Fruit fly (Drosophila melanogaster) Kc167 (cell line): ENCODE measurements around the gene CecA2.

ENCODE experiments used
- Myc ChIP-seq: fragments of >200 bp; optimal IDR thresholded peaks from 2 replicates; lab custom pipeline; 2017; ENCODE audit warnings: missing external identifiers
- Sin3A ChIP-seq: fragments of >200 bp; optimal IDR thresholded peaks from 2 replicates; lab custom pipeline; 2018; ENCODE audit warnings: missing external identifiers
- h ChIP-seq: fragments of >200 bp; optimal IDR thresholded peaks from 3 replicates; lab custom pipeline; 2018; ENCODE audit warnings: missing external identifiers
- insv ChIP-seq: fragments of >200 bp; optimal IDR thresholded peaks from 3 replicates; lab custom pipeline; 2018; ENCODE audit warnings: missing external identifiers
- psq ChIP-seq: fragments of >200 bp; optimal IDR thresholded peaks from 2 replicates; lab custom pipeline; 2017; ENCODE audit warnings: missing external identifiers
- ttk ChIP-seq: sonication (Bioruptor generic); optimal IDR thresholded peaks from 2 replicates; lab custom pipeline; 2017; ENCODE audit warnings: missing external identifiers

Gene CecA2

dm6 chr3R:30211856-30212255, at the start of gene CecA2:
CecA2 (plus strand) TSS chr3R:30212156.
- no peak for TF ChIP-seq ttk

- TF ChIP-seq Myc (lab: Kevin White, UChicago) (no peak), ttk (no peak), insv (lab: Kevin White, UChicago) (no peak), Sin3A (lab: Kevin White, UChicago) (no peak), psq (lab: Kevin White, UChicago) (no peak), h (lab: Kevin White, UChicago) (no peak)
Observed at dm6 chr3R:30163228-30163627, 48.7 kb upstream of the CecA2 start.

dm6 chr3R:30164162-30164561, 47.8 kb upstream of the CecA2 start:
- TF ChIP-seq h (lab: Kevin White, UChicago) (no peak), insv (lab: Kevin White, UChicago) (no peak), psq (lab: Kevin White, UChicago) (no peak), Myc (lab: Kevin White, UChicago) (no peak), Sin3A (lab: Kevin White, UChicago) (no peak), ttk (no peak)

- TF ChIP-seq psq (lab: Kevin White, UChicago) (no peak), Sin3A (lab: Kevin White, UChicago) (no peak), h (lab: Kevin White, UChicago) (no peak), Myc (lab: Kevin White, UChicago) (no peak), insv (lab: Kevin White, UChicago) (no peak), ttk (no peak)
Observed at dm6 chr3R:30166159-30166784, 45.7 kb upstream of the CecA2 start, which contains the start of gene VhaAC45RP. VhaAC45RP (minus strand) TSS chr3R:30166419.

dm6 chr3R:30170671-30171667, 41.0 kb upstream of the CecA2 start, which contains the start of gene Rsod:
Rsod (minus strand) TSS chr3R:30171207.
- TF ChIP-seq insv (lab: Kevin White, UChicago) (no peak), Sin3A (lab: Kevin White, UChicago) (no peak)

dm6 chr3R:30174160-30175002, 37.6 kb upstream of the CecA2 start, which contains the start of gene Mlc2:
Mlc2 (minus strand) TSS chr3R:30174551.
- no peak for TF ChIP-seq ttk
- TF ChIP-seq h (lab: Kevin White, UChicago), result no peak
- no peak for TF ChIP-seq Sin3A (lab: Kevin White, UChicago)
- no peak for TF ChIP-seq insv (lab: Kevin White, UChicago)

dm6 chr3R:30175045-30175589, 36.8 kb upstream of the CecA2 start:
- no peak for TF ChIP-seq ttk
- no peak for TF ChIP-seq h (lab: Kevin White, UChicago)
- no peak for TF ChIP-seq insv (lab: Kevin White, UChicago)
- TF ChIP-seq psq (lab: Kevin White, UChicago), result no peak
- TF ChIP-seq Myc (lab: Kevin White, UChicago), result no peak
- no peak for TF ChIP-seq Sin3A (lab: Kevin White, UChicago)

dm6 chr3R:30176314-30176713, 35.6 kb upstream of the CecA2 start:
- no peak for TF ChIP-seq Myc (lab: Kevin White, UChicago)
- TF ChIP-seq h (lab: Kevin White, UChicago), result no peak
- TF ChIP-seq psq (lab: Kevin White, UChicago), result no peak
- no peak for TF ChIP-seq Sin3A (lab: Kevin White, UChicago)
- TF ChIP-seq ttk, result no peak
- TF ChIP-seq insv (lab: Kevin White, UChicago), result no peak

dm6 chr3R:30177494-30177893, 34.5 kb upstream of the CecA2 start, which contains the start of the genes CG1983 and CG15530:
CG1983 (minus strand) TSS chr3R:30177700.
CG15530 (plus strand) TSS chr3R:30177877.
- TF ChIP-seq ttk (no peak), Myc (lab: Kevin White, UChicago) (no peak), insv (lab: Kevin White, UChicago) (no peak), psq (lab: Kevin White, UChicago) (no peak), Sin3A (lab: Kevin White, UChicago) (no peak), h (lab: Kevin White, UChicago) (no peak)

dm6 chr3R:30179934-30180333, 32.0 kb upstream of the CecA2 start, which contains the start of gene Bet5:
Bet5 (plus strand) TSS chr3R:30180232.
- TF ChIP-seq Sin3A (lab: Kevin White, UChicago) (no peak), Myc (lab: Kevin White, UChicago) (no peak), h (lab: Kevin White, UChicago) (no peak), psq (lab: Kevin White, UChicago) (no peak), ttk (no peak), insv (lab: Kevin White, UChicago) (no peak)

dm6 chr3R:30183872-30184271, 28.1 kb upstream of the CecA2 start:
- no peak for TF ChIP-seq Sin3A (lab: Kevin White, UChicago)
